Fruit fly (Drosophila melanogaster): Measurements from ENCODE around the gene CG3345.

CG3345 gene

DNA sequence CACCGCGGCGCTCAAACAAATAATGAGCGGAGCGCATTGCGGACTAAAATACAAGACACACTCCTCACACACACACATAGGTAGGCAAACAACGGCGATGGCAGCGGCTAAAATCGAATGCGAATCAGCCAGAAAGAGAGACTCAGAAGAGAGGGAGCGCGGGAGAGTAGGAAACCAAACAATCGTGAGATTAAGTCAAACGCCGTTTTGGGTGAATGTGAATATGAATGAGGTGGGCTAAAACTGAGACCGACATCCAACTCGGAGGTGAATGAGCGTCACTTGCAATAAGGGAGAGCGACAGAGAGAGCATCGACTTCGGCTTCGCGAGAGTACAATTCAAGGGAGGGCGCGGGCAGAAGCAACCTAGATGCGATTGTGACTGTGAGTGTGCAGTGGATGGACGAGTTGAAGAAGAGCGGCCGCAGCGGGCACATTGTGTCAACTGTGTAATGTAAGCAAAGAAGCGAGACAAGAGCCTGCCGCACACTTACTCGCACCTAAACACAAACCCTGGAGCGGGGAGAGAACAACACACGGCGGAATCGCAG lies 46.9 kb upstream of the CG3345 start (continued):
- TF ChIP-seq pnt (GFP tag; optimal IDR thresholded peaks at IDR 0.05) (peak; percentile 31), gcm (GFP tag; optimal IDR thresholded peaks at IDR 0.05) (no peak), CG12659 (GFP tag; optimal IDR thresholded peaks at IDR 0.05) (no peak), bcd (GFP tag; optimal IDR thresholded peaks at IDR 0.05) (no peak), nom (GFP tag; optimal IDR thresholded peaks at IDR 0.05) (peak; percentile 46), CG1024 (GFP tag; IDR thresholded peaks at IDR 0.05) (peak; percentile 39; the same call in 1 of the 2 replicates), Nf-YA (GFP tag; IDR thresholded peaks at IDR 0.05) (no peak), zen (tag; optimal IDR thresholded peaks at IDR 0.05) (peak; percentile 42), YL-1 (GFP tag; optimal IDR thresholded peaks at IDR 0.05) (no peak), CG1792 (GFP tag; optimal IDR thresholded peaks at IDR 0.05) (no peak), tll (GFP tag; optimal IDR thresholded peaks at IDR 0.05) (peak in 1 of 2 experiments; percentile 93), CG14050 (GFP tag; IDR thresholded peaks at IDR 0.05) (no peak), en (GFP tag; optimal IDR thresholded peaks at IDR 0.05) (peak; percentile 1), CG31224 (GFP tag; IDR thresholded peaks at IDR 0.05) (no peak), Vsx1 (GFP tag; optimal IDR thresholded peaks at IDR 0.05) (no peak), CG7271 (tag; optimal IDR thresholded peaks at IDR 0.05) (no peak), CG16813 (GFP tag; IDR thresholded peaks at IDR 0.05; ENCODE audit: partially characterized antibody) (no peak; the same call in 2 of the 3 replicates), CG8359 (GFP tag; optimal IDR thresholded peaks at IDR 0.05; ENCODE audit: borderline replicate concordance) (no peak), repo (GFP tag; optimal IDR thresholded peaks at IDR 0.05) (peak; percentile 43), CG11085 (GFP tag; IDR thresholded peaks at IDR 0.05) (no peak), bigmax (GFP tag; optimal IDR thresholded peaks at IDR 0.05) (peak; percentile 21), CG13624 (GFP tag; optimal IDR thresholded peaks at IDR 0.05) (no peak), CG2116 (GFP tag; optimal IDR thresholded peaks at IDR 0.05) (no peak), Jarid2 (GFP tag; optimal IDR thresholded peaks at IDR 0.05) (peak; percentile 43), trh (GFP tag; optimal IDR thresholded peaks at IDR 0.05) (no peak), CG6175 (GFP tag; IDR thresholded peaks at IDR 0.05) (no peak), CG30403 (GFP tag; optimal IDR thresholded peaks at IDR 0.05) (no peak), CG17361 (GFP tag; IDR thresholded peaks at IDR 0.05) (no peak), CG10979 (tag; optimal IDR thresholded peaks at IDR 0.05) (no peak), CG2889 (GFP tag; IDR thresholded peaks at IDR 0.05) (no peak), CG8924 (tag; optimal IDR thresholded peaks at IDR 0.05) (peak; percentile 57), eyg (GFP tag; optimal IDR thresholded peaks at IDR 0.05) (peak; percentile 4), CG18619 (GFP tag; optimal IDR thresholded peaks at IDR 0.05) (no peak), lilli (GFP tag; optimal IDR thresholded peaks at IDR 0.05) (no peak), CG8944 (GFP tag; optimal IDR thresholded peaks at IDR 0.05) (no peak), Hmr (GFP tag; optimal IDR thresholded peaks at IDR 0.05) (peak; percentile 8), kni (GFP tag; optimal IDR thresholded peaks at IDR 0.05) (peak; percentile 98), Adf1 (GFP tag; IDR thresholded peaks at IDR 0.05) (peak; percentile 64), HLH54F (GFP tag; optimal IDR thresholded peaks at IDR 0.05) (no peak), Lpt (GFP tag; optimal IDR thresholded peaks at IDR 0.05) (no peak), CG17328 (GFP tag; IDR thresholded peaks at IDR 0.05) (no peak), CG9797 (GFP tag; optimal IDR thresholded peaks at IDR 0.05) (no peak), CG32772 (GFP tag; IDR thresholded peaks at IDR 0.05) (no peak), Hmx (GFP tag; optimal IDR thresholded peaks at IDR 0.05) (no peak), danr (GFP tag; IDR thresholded peaks at IDR 0.05) (no peak), Nf-YC (tag; optimal IDR thresholded peaks at IDR 0.05) (peak; percentile 38), BEAF-32 (GFP tag; optimal IDR thresholded peaks at IDR 0.05) (no peak), unc-4 (GFP tag; IDR thresholded peaks at IDR 0.05; ENCODE audit: partially characterized antibody) (0 out of 2 replicates have a peak, but pooled peaks have one; percentile 46), Hr39 (optimal IDR thresholded peaks at IDR 0.05) (no peak), Hr51 (GFP tag; optimal IDR thresholded peaks at IDR 0.05) (peak in 1 of 2 experiments; percentile 2)
